Fruit fly (Drosophila melanogaster): ENCODE results near the gene MRP.

dm6 chr2L:12692343-12693079, 26.3 kb upstream of the MRP start, which contains the start of the genes CCT4 and CG6153:
- TF ChIP-seq CG8478 (optimal IDR thresholded peaks at IDR 0.05) (no peak), Dll (optimal IDR thresholded peaks at IDR 0.05) (no peak), psq (optimal IDR thresholded peaks at IDR 0.05) (no peak)

Data from whole organism.